Worm (Caenorhabditis elegans) whole organism, L3 larva: ENCODE results near the gene B0334.13.

Experiments
- aly-2 ChIP-seq: fragments of 150-350 bp; optimal IDR thresholded peaks from 2 replicates; lab custom pipeline; 2014; ENCODE audit warnings: missing biosample characterization, missing genetic modification characterization
- ama-1 ChIP-seq: fragments of 150-350 bp; optimal IDR thresholded peaks from 2 replicates; lab custom pipeline; 2018
- ceh-16 ChIP-seq: sonication (generic microtip); optimal IDR thresholded peaks from 2 replicates; lab custom pipeline; 2017; ENCODE audit warnings: missing biosample characterization, missing genetic modification characterization
- ceh-28 ChIP-seq: fragments of 150-350 bp; optimal IDR thresholded peaks from 2 replicates; lab custom pipeline; 2014; ENCODE audit warnings: missing biosample characterization, missing genetic modification reagents, missing genetic modification characterization
- ceh-82 ChIP-seq: fragments of 150-350 bp; optimal IDR thresholded peaks from 2 replicates; lab custom pipeline; 2014; ENCODE audit warnings: missing biosample characterization, missing genetic modification characterization
- egl-27 ChIP-seq: sonication (generic microtip); optimal IDR thresholded peaks from 4 replicates; lab custom pipeline; 2017; ENCODE audit warnings: missing biosample characterization, missing genetic modification reagents, missing genetic modification characterization
- egl-5 ChIP-seq: fragments of 150-350 bp; optimal IDR thresholded peaks from 2 replicates; lab custom pipeline; 2017; ENCODE audit warnings: missing biosample characterization, missing genetic modification reagents, missing genetic modification characterization, inconsistent platforms
- elt-1 ChIP-seq: fragments of 150-350 bp; optimal IDR thresholded peaks from 2 replicates; lab custom pipeline; 2014; ENCODE audit warnings: missing biosample characterization, missing genetic modification characterization
- elt-2 ChIP-seq: sonication (generic microtip); optimal IDR thresholded peaks from 2 replicates; lab custom pipeline; 2016; ENCODE audit warnings: missing genetic modification reagents, mild to moderate bottlenecking, missing genetic modification characterization, missing compliant biosample characterization
- elt-3 ChIP-seq, 3 experiments: fragments of 150-350 bp in 1 of 3; sonication (generic microtip) in 2 of 3; optimal IDR thresholded peaks; 2 replicates in 2 of 3; 4 replicates in 1 of 3; lab custom pipeline; 2014 to 2017; ENCODE audit warnings: missing biosample characterization in 3 of 3, missing genetic modification characterization in 3 of 3
- fos-1 ChIP-seq: fragments of 150-350 bp; optimal IDR thresholded peaks from 2 replicates; lab custom pipeline; 2014; ENCODE audit warnings: missing biosample characterization, missing genetic modification characterization
- hmg-11 ChIP-seq: sonication (generic microtip); optimal IDR thresholded peaks from 2 replicates; lab custom pipeline; 2016; ENCODE audit warnings: missing genetic modification characterization, missing compliant biosample characterization
- jun-1 ChIP-seq: fragments of 150-350 bp; optimal IDR thresholded peaks from 2 replicates; lab custom pipeline; 2014; ENCODE audit warnings: missing biosample characterization, missing genetic modification reagents, missing genetic modification characterization
- lin-15B ChIP-seq: fragments of 150-350 bp; optimal IDR thresholded peaks from 2 replicates; lab custom pipeline; 2014; ENCODE audit warnings: missing biosample characterization, missing genetic modification characterization
- lin-39 ChIP-seq: fragments of 150-350 bp; optimal IDR thresholded peaks from 2 replicates; lab custom pipeline; 2018; ENCODE audit warnings: missing biosample characterization, missing genetic modification reagents, missing genetic modification characterization
- lsy-12 ChIP-seq: sonication (generic microtip); optimal IDR thresholded peaks from 2 replicates; lab custom pipeline; 2016; ENCODE audit warnings: mild to moderate bottlenecking, missing genetic modification characterization, missing compliant biosample characterization
- mdl-1 ChIP-seq: fragments of 150-350 bp; optimal IDR thresholded peaks from 2 replicates; lab custom pipeline; 2014; ENCODE audit warnings: missing biosample characterization, missing genetic modification characterization
- mml-1 ChIP-seq: fragments of 150-350 bp; sonication (generic microtip); optimal IDR thresholded peaks from 3 replicates; lab custom pipeline; 2014; ENCODE audit warnings: missing biosample characterization, missing genetic modification characterization
- nfya-1 ChIP-seq: sonication (generic microtip); optimal IDR thresholded peaks from 2 replicates; lab custom pipeline; 2017; ENCODE audit warnings: missing genetic modification characterization, mild to moderate bottlenecking, missing compliant biosample characterization, antibody characterized with exemption, moderate library complexity; ENCODE audit not compliant: insufficient read depth
- nhr-11 ChIP-seq: fragments of 150-350 bp; optimal IDR thresholded peaks from 2 replicates; lab custom pipeline; 2014; ENCODE audit warnings: missing biosample characterization, missing genetic modification characterization
- nhr-12 ChIP-seq: fragments of 150-350 bp; optimal IDR thresholded peaks from 2 replicates; lab custom pipeline; 2014; ENCODE audit warnings: missing biosample characterization, missing genetic modification characterization
- nhr-23 ChIP-seq: fragments of 150-350 bp; optimal IDR thresholded peaks from 2 replicates; lab custom pipeline; 2014; ENCODE audit warnings: missing biosample characterization, missing genetic modification reagents, missing genetic modification characterization
- nhr-25 ChIP-seq: sonication (generic microtip); optimal IDR thresholded peaks from 2 replicates; lab custom pipeline; 2017; ENCODE audit warnings: missing biosample characterization, missing genetic modification characterization
- nhr-43 ChIP-seq: sonication (generic microtip); optimal IDR thresholded peaks from 2 replicates; lab custom pipeline; 2016; ENCODE audit warnings: mild to moderate bottlenecking, missing genetic modification characterization, missing compliant biosample characterization; ENCODE audit not compliant: poor library complexity, severe bottlenecking
- nhr-67 ChIP-seq: fragments of 150-350 bp; optimal IDR thresholded peaks from 2 replicates; lab custom pipeline; 2014; ENCODE audit warnings: missing biosample characterization, missing genetic modification characterization
- pha-4 ChIP-seq: fragments of 150-350 bp; optimal IDR thresholded peaks from 2 replicates; lab custom pipeline; 2014; ENCODE audit warnings: missing biosample characterization, missing genetic modification reagents, missing genetic modification characterization
- pqm-1 ChIP-seq: fragments of 150-350 bp; optimal IDR thresholded peaks from 2 replicates; lab custom pipeline; 2017; ENCODE audit warnings: missing biosample characterization, missing genetic modification characterization, inconsistent platforms
- skn-1 ChIP-seq: fragments of 150-350 bp; optimal IDR thresholded peaks from 2 replicates; lab custom pipeline; 2014; ENCODE audit warnings: missing biosample characterization, missing genetic modification characterization
- snpc-4 ChIP-seq: fragments of 150-350 bp; optimal IDR thresholded peaks from 2 replicates; lab custom pipeline; 2014; ENCODE audit warnings: missing biosample characterization, missing genetic modification characterization
- unc-62 ChIP-seq: fragments of 150-350 bp; sonication (generic microtip); optimal IDR thresholded peaks from 4 replicates; lab custom pipeline; 2014; ENCODE audit warnings: missing biosample characterization, missing genetic modification reagents, missing genetic modification characterization
- zag-1 ChIP-seq: fragments of 150-350 bp; optimal IDR thresholded peaks from 2 replicates; lab custom pipeline; 2014; ENCODE audit warnings: missing biosample characterization, missing genetic modification characterization
- ztf-11 ChIP-seq: fragments of 150-350 bp; optimal IDR thresholded peaks from 2 replicates; lab custom pipeline; 2014; ENCODE audit warnings: missing biosample characterization, missing genetic modification characterization
- ztf-4 ChIP-seq: fragments of 150-350 bp; optimal IDR thresholded peaks from 2 replicates; lab custom pipeline; 2014; ENCODE audit warnings: missing biosample characterization, missing genetic modification characterization

B0334.13 gene

DNA sequence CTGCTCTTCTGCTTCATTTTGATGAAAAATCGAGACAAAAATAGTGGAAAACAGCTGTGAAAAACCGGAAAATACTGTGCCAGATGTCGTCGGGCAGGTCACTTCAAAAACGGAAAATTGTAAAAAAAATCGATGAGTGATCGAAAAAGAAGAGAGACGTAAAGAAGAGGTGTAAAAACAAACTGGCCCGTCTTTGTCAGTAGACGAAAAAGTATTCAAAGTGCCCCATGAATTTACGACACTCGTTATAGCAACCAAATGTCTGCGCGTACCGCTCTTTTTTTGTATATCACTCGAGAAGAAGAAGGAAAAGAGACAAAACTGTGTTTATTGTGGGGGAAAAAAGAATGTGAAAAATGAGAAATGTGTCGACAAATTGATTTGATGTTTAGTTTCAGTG, 2.9 kb upstream of the B0334.13 start, which contains the start of gene twk-5:
Gene twk-5 (minus strand): TSS at position 101 of the 400 bp plus-strand sequence.
- TF ChIP-seq ama-1 (lab: Kevin White, UChicago) (peak; percentile 39), lsy-12 (tag; lab: Kevin White, UChicago) (no peak), zag-1 (tag; lab: Kevin White, UChicago) (no peak), nhr-23 (no peak)

DNA sequence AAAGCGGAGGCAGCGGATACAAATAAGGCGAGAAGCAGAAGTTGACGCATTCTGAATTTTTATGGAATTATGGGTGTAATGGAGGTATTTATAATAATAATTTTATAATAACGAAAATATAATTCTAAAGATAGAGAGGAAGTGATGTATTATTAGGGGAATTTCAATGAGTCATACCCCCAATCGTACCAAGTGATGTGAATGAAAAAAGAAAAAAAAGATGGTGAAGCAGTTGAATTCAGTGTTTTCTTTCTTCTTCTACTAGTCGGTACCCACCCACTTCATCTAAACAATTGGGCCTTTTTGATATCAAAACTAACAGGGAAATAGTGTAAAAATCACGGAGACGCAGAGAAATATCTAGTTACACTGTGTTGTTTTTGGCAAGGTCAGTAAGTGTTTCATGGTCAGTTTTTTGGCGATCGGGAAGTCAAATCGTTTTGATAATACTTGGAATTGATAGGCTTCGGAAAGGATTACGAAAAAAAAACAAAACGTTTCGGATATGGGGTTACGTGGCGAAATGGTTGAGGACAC, 1.3 kb upstream of the B0334.13 start, which contains the start of gene ttr-18:
Gene ttr-18 (minus strand): TSS at position 51 of the 537 bp plus-strand sequence.
- TF ChIP-seq egl-27 (tag; lab: Kevin White, UChicago) (peak; percentile 12), ama-1 (lab: Kevin White, UChicago) (no peak), nhr-25 (tag; lab: Kevin White, UChicago) (peak; percentile 37), lsy-12 (tag; lab: Kevin White, UChicago) (no peak), nhr-23 (peak; percentile 4), elt-1 (no peak), elt-2 (tag; lab: Kevin White, UChicago) (no peak), elt-3 (tag; optimal IDR thresholded peaks at IDR 0.05; lab: Kevin White, UChicago) (no peak), hmg-11 (tag; lab: Kevin White, UChicago) (no peak), ceh-82 (no peak), unc-62 (no peak), ztf-4 (tag; lab: Kevin White, UChicago) (no peak)

DNA sequence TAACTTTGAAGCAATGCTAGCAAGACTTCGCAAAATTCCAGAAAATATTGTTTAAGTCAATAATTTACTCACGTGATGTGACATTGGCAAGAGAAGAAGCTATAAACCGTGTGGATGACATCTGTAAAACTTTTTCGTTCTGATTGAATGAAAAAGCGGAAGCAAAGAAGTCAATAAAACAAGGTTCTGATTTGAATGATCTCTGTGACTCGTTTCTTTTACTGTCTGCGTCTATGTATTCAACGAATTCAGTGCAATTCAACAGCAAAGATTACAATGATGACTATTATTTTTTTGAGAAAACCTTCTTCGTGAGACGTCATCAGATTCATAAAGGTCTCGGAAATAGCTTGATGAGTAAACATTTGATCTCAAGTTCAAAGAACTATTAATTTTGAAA, 4.7 kb downstream of the B0334.13 start, which contains the start of gene hacl-1:
Gene hacl-1 (minus strand): TSS at position 121 of the 400 bp plus-strand sequence.
- TF ChIP-seq ztf-11 (tag; lab: Kevin White, UChicago): no peak
- no peak for TF ChIP-seq ceh-16 (tag; lab: Kevin White, UChicago)
- no peak for TF ChIP-seq fos-1 (tag; lab: Kevin White, UChicago)
- TF ChIP-seq jun-1: peak; percentile 4
- no peak for TF ChIP-seq snpc-4
- peak; percentile 38 for TF ChIP-seq nhr-23
- TF ChIP-seq nfya-1 (tag; lab: Kevin White, UChicago): peak; percentile 1
- no peak for TF ChIP-seq skn-1 (tag; lab: Kevin White, UChicago)
- TF ChIP-seq ceh-28 (tag; lab: Kevin White, UChicago): peak; percentile 9
- TF ChIP-seq egl-5 (tag; lab: Kevin White, UChicago): no peak
- no peak for TF ChIP-seq ama-1 (lab: Kevin White, UChicago)
- no peak for TF ChIP-seq nhr-67
- TF ChIP-seq mdl-1 (tag; lab: Kevin White, UChicago): no peak
- peak; percentile 62 for TF ChIP-seq pqm-1
- peak; percentile 7 for TF ChIP-seq lsy-12 (tag; lab: Kevin White, UChicago)
- peak; percentile 87 for TF ChIP-seq nhr-25 (tag; lab: Kevin White, UChicago)
- TF ChIP-seq, all 47 proteins: peak for 7

DNA sequence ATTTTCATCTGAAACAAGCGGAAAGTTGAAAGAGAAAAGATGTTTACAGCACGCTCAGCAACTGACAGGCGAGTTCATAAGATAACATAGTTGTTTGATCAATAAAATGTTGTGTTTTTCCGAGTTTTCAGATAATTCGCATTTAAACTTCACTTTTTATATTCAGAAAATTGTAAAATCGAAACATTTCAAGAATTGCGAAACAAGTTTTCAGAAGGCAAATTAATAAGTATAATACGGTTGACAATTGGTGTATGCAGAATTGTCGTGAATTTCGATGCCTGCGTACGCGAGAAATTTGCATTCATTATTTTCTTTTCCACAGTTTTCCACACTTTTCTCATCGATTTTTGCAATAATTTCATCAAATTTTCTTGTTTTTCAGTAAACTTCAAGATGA, 7.2 kb downstream of the B0334.13 start, which contains the start of the genes ooc-3 and B0334.4:
Gene ooc-3 (minus strand): TSS at position 15 of the 400 bp plus-strand sequence.
Gene B0334.4 (plus strand): TSS at position 386 of the 400 bp plus-strand sequence.
- TF ChIP-seq nfya-1 (tag; lab: Kevin White, UChicago): peak; percentile 72
- peak; percentile 11 for TF ChIP-seq egl-5 (tag; lab: Kevin White, UChicago)
- peak; percentile 56 for TF ChIP-seq skn-1 (tag; lab: Kevin White, UChicago)
- no peak for TF ChIP-seq nhr-11 (tag; lab: Kevin White, UChicago)
- TF ChIP-seq elt-1: no peak
- TF ChIP-seq pha-4: peak; percentile 70

DNA sequence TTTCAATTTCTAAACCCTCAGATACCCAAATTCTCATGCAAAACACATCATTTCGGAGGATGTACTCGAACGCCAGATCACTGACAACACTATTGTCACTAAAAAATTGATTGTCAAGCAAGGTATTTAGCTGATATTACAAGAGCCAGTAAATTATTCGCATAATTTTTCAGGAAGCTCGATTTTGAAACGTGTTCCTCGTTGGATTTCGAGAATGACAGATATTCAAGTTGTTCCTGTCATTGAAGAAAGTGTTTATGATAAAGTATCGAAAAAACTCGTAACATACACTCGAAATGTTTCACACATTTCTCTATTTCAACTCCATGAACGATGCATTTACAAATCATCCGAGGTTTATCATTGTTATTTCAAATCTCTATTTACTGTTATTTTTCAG, 7.7 kb downstream of the B0334.13 start:
- TF ChIP-seq pqm-1: no peak
- no peak for TF ChIP-seq lin-39 (tag; lab: Kevin White, UChicago)
- no peak for TF ChIP-seq mml-1
- no peak for TF ChIP-seq ceh-16 (tag; lab: Kevin White, UChicago)
- no peak for TF ChIP-seq nhr-43 (tag; lab: Kevin White, UChicago)
- no peak for TF ChIP-seq nhr-12 (tag; lab: Kevin White, UChicago)
- TF ChIP-seq jun-1: no peak
- TF ChIP-seq mdl-1 (tag; lab: Kevin White, UChicago): no peak

DNA sequence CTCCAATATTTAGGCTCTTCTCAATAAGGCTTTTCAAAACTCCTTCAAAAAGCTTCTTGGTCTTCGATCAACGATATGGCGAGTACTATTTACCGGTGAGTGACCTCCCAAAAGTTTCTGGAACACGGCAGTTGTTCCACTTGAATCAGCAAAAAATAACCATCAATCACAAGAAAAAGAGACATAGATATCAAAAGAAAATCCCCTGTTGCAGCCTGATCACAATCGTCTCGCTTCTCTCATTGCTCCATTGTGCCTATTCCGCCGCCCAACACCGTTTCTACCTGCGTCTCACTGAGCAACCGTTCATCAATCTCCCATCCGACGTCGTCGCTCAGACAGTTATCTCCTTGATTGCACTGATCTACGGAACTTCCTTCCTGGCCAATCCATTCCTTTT, 8.7 kb downstream of the B0334.13 start, which contains the start of gene emc-5:
Gene emc-5 (plus strand): TSS at position 14 of the 400 bp plus-strand sequence.
- TF ChIP-seq nfya-1 (tag; lab: Kevin White, UChicago) (peak; percentile 21), ztf-4 (tag; lab: Kevin White, UChicago) (no peak), lin-15B (tag; lab: Kevin White, UChicago) (no peak), aly-2 (tag; lab: Kevin White, UChicago) (no peak), nhr-43 (tag; lab: Kevin White, UChicago) (no peak), lin-39 (tag; lab: Kevin White, UChicago) (peak; percentile 69), mdl-1 (tag; lab: Kevin White, UChicago) (no peak)
